Fruit fly (Drosophila melanogaster) whole organism, embryonic: Measurements from ENCODE around the gene tok.

Experiments
- Blimp-1 ChIP-seq: fragments of 200-800 bp; sonication (Bioruptor generic); optimal IDR thresholded peaks from 3 replicates; lab custom pipeline; 2018; ENCODE audit warnings: missing biosample characterization, missing genetic modification characterization, mild to moderate bottlenecking, moderate library complexity, missing genetic modification reagents
- CG10209 ChIP-seq: fragments of 200-800 bp; sonication (Bioruptor generic); optimal IDR thresholded peaks from 3 replicates; lab custom pipeline; 2017; ENCODE audit warnings: missing biosample characterization, mild to moderate bottlenecking, missing genetic modification characterization, missing genetic modification reagents
- CG17385 ChIP-seq: fragments of 200-800 bp; sonication (Bioruptor generic); optimal IDR thresholded peaks from 3 replicates; lab custom pipeline; 2018; ENCODE audit warnings: missing biosample characterization, mild to moderate bottlenecking, missing genetic modification characterization
- CG17829 ChIP-seq: fragments of 200-800 bp; optimal IDR thresholded peaks from 2 replicates; lab custom pipeline; 2019; ENCODE audit warnings: missing biosample characterization, mild to moderate bottlenecking, missing genetic modification characterization, moderate library complexity
- Dref ChIP-seq: fragments of 200-800 bp; sonication (Bioruptor generic); IDR thresholded peaks from 2 replicates; pipeline ENCODE4 v1.3.6; 2022; ENCODE audit warnings: missing biosample characterization, missing genetic modification characterization
- bab2 ChIP-seq: fragments of 200-800 bp; sonication (Bioruptor generic); optimal IDR thresholded peaks from 2 replicates; lab custom pipeline; 2016; ENCODE audit warnings: missing biosample characterization, missing genetic modification characterization
- crc ChIP-seq: fragments of 200-800 bp; sonication (Bioruptor generic); optimal IDR thresholded peaks from 2 replicates; lab custom pipeline; 2016; ENCODE audit warnings: missing biosample characterization, missing genetic modification characterization
- ken ChIP-seq: fragments of 200-800 bp; sonication (Bioruptor generic); IDR thresholded peaks from 3 replicates; pipeline ENCODE4 v1.3.6; 2022; ENCODE audit warnings: missing biosample characterization, missing genetic modification characterization

dm6 chr3R:24767667-24768340 is 48.3 kb downstream of the tok start:
- TF ChIP-seq Blimp-1 (GFP tag; lab: Kevin White, UChicago) (peak; percentile 100), ken (GFP tag; lab: Robert Waterston, UW) (no peak), CG17385 (GFP tag; lab: Kevin White, UChicago) (peak; percentile 85), bab2 (GFP tag; lab: Kevin White, UChicago) (no peak), CG17829 (no peak), Dref (GFP tag; lab: Robert Waterston, UW) (no peak), crc (GFP tag; lab: Kevin White, UChicago) (no peak), CG10209 (GFP tag; lab: Kevin White, UChicago) (no peak)
